Worm (Caenorhabditis elegans) whole organism, late embryonic: ENCODE measurements around the gene srh-33.

Experiments
- C08G9.2 ChIP-seq: sonication (generic microtip); optimal IDR thresholded peaks from 2 replicates; lab custom pipeline; 2016; ENCODE audit warnings: mild to moderate bottlenecking, missing genetic modification characterization, moderate library complexity, missing compliant biosample characterization
- C38D4.7 ChIP-seq: fragments of 200-800 bp; sonication (Bioruptor generic); optimal IDR thresholded peaks from 2 replicates; lab custom pipeline; 2018; ENCODE audit warnings: mild to moderate bottlenecking, missing genetic modification characterization, moderate library complexity, missing compliant biosample characterization
- K09A11.1 ChIP-seq: sonication (generic microtip); optimal IDR thresholded peaks from 2 replicates; lab custom pipeline; 2017; ENCODE audit warnings: antibody characterized with exemption, mild to moderate bottlenecking, missing genetic modification characterization, missing compliant biosample characterization; ENCODE audit not compliant: insufficient read depth
- T23F11.4 ChIP-seq: fragments of 200-800 bp; sonication (Bioruptor generic); optimal IDR thresholded peaks from 2 replicates; lab custom pipeline; 2018; ENCODE audit warnings: mild to moderate bottlenecking, missing genetic modification characterization, missing compliant biosample characterization
- Y22D7AL.16 ChIP-seq: sonication (generic microtip); optimal IDR thresholded peaks from 2 replicates; lab custom pipeline; 2016; ENCODE audit warnings: missing genetic modification characterization, missing compliant biosample characterization
- ahr-1 ChIP-seq: sonication (generic microtip); optimal IDR thresholded peaks from 2 replicates; lab custom pipeline; 2016; ENCODE audit warnings: missing genetic modification characterization, missing compliant biosample characterization
- ama-1 ChIP-seq: fragments of 150-350 bp; optimal IDR thresholded peaks from 2 replicates; lab custom pipeline; 2014
- ceh-18 ChIP-seq: sonication (generic microtip); optimal IDR thresholded peaks from 2 replicates; lab custom pipeline; 2016; ENCODE audit warnings: missing genetic modification characterization, missing compliant biosample characterization
- ceh-2 ChIP-seq: sonication (generic microtip); optimal IDR thresholded peaks from 2 replicates; lab custom pipeline; 2016; ENCODE audit warnings: missing genotype, missing genetic modification characterization, missing compliant biosample characterization
- ceh-22 ChIP-seq: sonication (generic microtip); optimal IDR thresholded peaks from 2 replicates; lab custom pipeline; 2017; ENCODE audit warnings: missing biosample characterization, missing genetic modification characterization
- ceh-34 ChIP-seq: sonication (generic microtip); optimal IDR thresholded peaks from 2 replicates; lab custom pipeline; 2016; ENCODE audit warnings: mild to moderate bottlenecking, missing genetic modification characterization, missing compliant biosample characterization
- ceh-48 ChIP-seq: sonication (generic microtip); optimal IDR thresholded peaks from 2 replicates; lab custom pipeline; 2016; ENCODE audit warnings: missing genetic modification characterization, inconsistent platforms, missing compliant biosample characterization
- che-1 ChIP-seq: sonication (generic microtip); optimal IDR thresholded peaks from 2 replicates; lab custom pipeline; 2016; ENCODE audit warnings: mild to moderate bottlenecking, missing genetic modification characterization, missing compliant biosample characterization
- dmd-4 ChIP-seq: sonication (generic microtip); optimal IDR thresholded peaks from 2 replicates; lab custom pipeline; 2016; ENCODE audit warnings: borderline replicate concordance, missing genetic modification characterization, missing compliant biosample characterization
- elt-4 ChIP-seq: sonication (generic microtip); optimal IDR thresholded peaks from 2 replicates; lab custom pipeline; 2016; ENCODE audit warnings: missing genetic modification characterization, missing compliant biosample characterization
- gmeb-2 ChIP-seq: sonication (generic microtip); optimal IDR thresholded peaks from 2 replicates; lab custom pipeline; 2016; ENCODE audit warnings: missing genetic modification characterization, inconsistent platforms, missing compliant biosample characterization
- hlh-13 ChIP-seq: fragments of 200-800 bp; sonication (Bioruptor generic); optimal IDR thresholded peaks from 2 replicates; lab custom pipeline; 2018; ENCODE audit warnings: mild to moderate bottlenecking, missing genetic modification characterization, missing compliant biosample characterization
- hlh-8 ChIP-seq: sonication (generic microtip); optimal IDR thresholded peaks from 2 replicates; lab custom pipeline; 2016; ENCODE audit warnings: missing genotype, missing genetic modification characterization, missing compliant biosample characterization
- lin-11 ChIP-seq: fragments of 200-800 bp; sonication (Bioruptor generic); optimal IDR thresholded peaks from 2 replicates; lab custom pipeline; 2018; ENCODE audit warnings: mild to moderate bottlenecking, missing genetic modification characterization, missing compliant biosample characterization
- madf-2 ChIP-seq: sonication (generic microtip); optimal IDR thresholded peaks from 2 replicates; lab custom pipeline; 2017; ENCODE audit warnings: missing genetic modification characterization, missing compliant biosample characterization
- nfya-1 ChIP-seq: sonication (generic microtip); optimal IDR thresholded peaks from 2 replicates; lab custom pipeline; 2017; ENCODE audit warnings: missing genetic modification characterization, mild to moderate bottlenecking, missing compliant biosample characterization, antibody characterized with exemption, moderate library complexity
- nhr-11 ChIP-seq: fragments of 150-350 bp; optimal IDR thresholded peaks from 2 replicates; lab custom pipeline; 2014; ENCODE audit warnings: missing biosample characterization, missing genetic modification characterization
- odd-2 ChIP-seq: sonication (generic microtip); optimal IDR thresholded peaks from 2 replicates; lab custom pipeline; 2017; ENCODE audit warnings: antibody characterized with exemption, mild to moderate bottlenecking, missing genetic modification characterization, missing compliant biosample characterization
- pat-9 ChIP-seq: fragments of 200-800 bp; sonication (Bioruptor generic); optimal IDR thresholded peaks from 2 replicates; lab custom pipeline; 2018; ENCODE audit warnings: mild to moderate bottlenecking, missing genetic modification characterization, moderate library complexity, missing compliant biosample characterization
- pha-4 ChIP-seq: fragments of 150-350 bp; optimal IDR thresholded peaks from 2 replicates; lab custom pipeline; 2018; ENCODE audit warnings: missing biosample characterization, missing genetic modification reagents, missing genetic modification characterization
- rnt-1 ChIP-seq: sonication (generic microtip); optimal IDR thresholded peaks from 2 replicates; lab custom pipeline; 2016; ENCODE audit warnings: missing genetic modification characterization, missing compliant biosample characterization
- sdc-2 ChIP-seq: sonication (generic microtip); optimal IDR thresholded peaks from 2 replicates; lab custom pipeline; 2016; ENCODE audit warnings: missing genotype, missing genetic modification characterization, missing compliant biosample characterization
- syd-9 ChIP-seq: sonication (generic microtip); optimal IDR thresholded peaks from 2 replicates; lab custom pipeline; 2016; ENCODE audit warnings: mild to moderate bottlenecking, missing genetic modification characterization, moderate library complexity, missing compliant biosample characterization
- tbx-2 ChIP-seq: sonication (generic microtip); optimal IDR thresholded peaks from 2 replicates; lab custom pipeline; 2016; ENCODE audit warnings: missing genetic modification characterization, missing compliant biosample characterization
- tbx-7 ChIP-seq: sonication (generic microtip); optimal IDR thresholded peaks from 2 replicates; lab custom pipeline; 2016; ENCODE audit warnings: missing genotype, missing genetic modification characterization, missing compliant biosample characterization
- ttx-3 ChIP-seq: sonication (generic microtip); optimal IDR thresholded peaks from 2 replicates; lab custom pipeline; 2016; ENCODE audit warnings: missing genetic modification reagents, missing genetic modification characterization, missing compliant biosample characterization
- unc-3 ChIP-seq, 2 experiments: fragments of 200-800 bp in 1 of 2; sonication (Bioruptor generic) in 1 of 2; sonication (generic microtip) in 1 of 2; conservative IDR thresholded peaks in 1 of 2; optimal IDR thresholded peaks in 1 of 2; 2 replicates each; pipeline versions ENCODE4 v1.3.6 to Lab custom; 2016 to 2022; ENCODE audit warnings: missing compliant biosample characterization in 2 of 2, missing genetic modification characterization in 2 of 2, missing genetic modification reagents in 1 of 2
- unc-42 ChIP-seq: sonication (generic microtip); optimal IDR thresholded peaks from 2 replicates; lab custom pipeline; 2016; ENCODE audit warnings: missing genotype, missing genetic modification characterization, missing compliant biosample characterization
- unc-86 ChIP-seq: sonication (generic microtip); optimal IDR thresholded peaks from 2 replicates; lab custom pipeline; 2016; ENCODE audit warnings: missing genetic modification characterization, missing compliant biosample characterization
- zip-5 ChIP-seq: sonication (generic microtip); optimal IDR thresholded peaks from 2 replicates; lab custom pipeline; 2016; ENCODE audit warnings: missing genetic modification characterization, missing compliant biosample characterization

Gene srh-33

DNA sequence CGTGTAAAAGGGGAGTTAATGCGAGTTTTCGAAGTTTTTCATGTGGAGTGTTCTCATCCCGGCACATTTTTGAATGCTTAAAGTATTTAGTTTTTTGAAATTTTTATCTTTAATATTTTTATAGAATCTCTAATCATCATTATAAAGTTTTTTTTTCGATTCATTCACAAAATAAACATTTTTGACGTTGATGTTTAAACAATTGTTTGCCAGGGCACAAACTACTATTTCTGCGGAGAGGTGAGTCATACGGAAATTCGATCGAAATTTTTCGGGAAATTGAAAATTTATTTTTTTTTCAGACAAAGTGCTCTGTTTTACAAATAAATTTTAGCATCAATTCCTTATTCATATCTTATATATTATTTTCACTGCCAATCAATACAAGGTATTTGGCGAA is 10.5 kb upstream of the srh-33 start, which contains the start of gene nhr-98:
TSS of gene nhr-98 (plus strand) at position 301 of the 400 bp plus-strand sequence.
- TF ChIP-seq ceh-48 (tag; lab: Kevin White, UChicago) = no peak
- no peak for TF ChIP-seq odd-2 (tag; lab: Kevin White, UChicago)
- no peak for TF ChIP-seq sdc-2 (tag; lab: Kevin White, UChicago)
- no peak for TF ChIP-seq gmeb-2 (tag; lab: Kevin White, UChicago)
- no peak for TF ChIP-seq tbx-2 (tag; lab: Kevin White, UChicago)
- TF ChIP-seq madf-2 (tag; lab: Kevin White, UChicago) = no peak
- TF ChIP-seq Y22D7AL.16 (tag; lab: Kevin White, UChicago) = no peak
- TF ChIP-seq ceh-2 = no peak
- TF ChIP-seq pha-4 (tag; lab: Kevin White, UChicago) = no peak
- no peak for TF ChIP-seq ceh-34 (tag; lab: Kevin White, UChicago)
- no peak for TF ChIP-seq unc-3 (GFP tag; conservative IDR thresholded peaks at IDR 0.05; lab: Robert Waterston, UW)
- TF ChIP-seq unc-3 (tag; optimal IDR thresholded peaks at IDR 0.05; lab: Kevin White, UChicago) = no peak
- no peak for TF ChIP-seq elt-4 (tag; lab: Kevin White, UChicago)
- no peak for TF ChIP-seq ceh-22 (tag; lab: Kevin White, UChicago)

DNA sequence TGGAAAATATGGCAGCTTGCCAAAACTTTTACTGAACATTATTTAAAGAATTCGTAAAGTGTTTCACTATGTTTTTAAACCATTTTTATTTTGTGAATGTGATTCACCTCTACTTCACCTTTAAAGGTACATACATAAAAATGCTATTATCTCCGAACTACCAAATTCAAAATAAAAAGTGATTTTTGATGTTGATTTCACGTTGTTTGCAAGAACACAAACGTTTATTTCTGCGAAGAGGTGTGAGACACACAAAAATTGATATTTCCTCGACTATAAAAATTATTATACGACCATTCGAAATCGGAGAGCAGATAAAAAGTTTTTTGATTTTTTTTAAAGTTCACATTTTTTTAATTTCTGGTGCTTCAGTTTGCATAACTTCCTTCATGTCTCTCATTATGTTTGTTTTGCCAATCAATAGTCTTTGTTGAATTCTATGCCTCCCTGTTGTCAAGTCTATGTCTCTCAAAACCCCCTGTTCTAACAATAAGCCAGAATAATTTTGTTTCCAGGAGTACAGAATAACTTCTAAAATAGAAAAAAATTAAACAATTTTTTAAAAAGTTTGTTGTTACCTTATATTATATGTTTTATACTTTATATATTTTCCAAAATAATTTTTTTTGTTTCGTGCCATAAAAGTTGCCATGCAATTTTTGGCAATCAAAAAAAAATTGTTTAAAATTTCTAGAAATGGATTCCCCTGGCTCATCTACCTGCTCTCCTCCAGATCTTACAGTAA is 7.8 kb upstream of the srh-33 start, which contains the start of gene nhr-123:
TSS of gene nhr-123 (plus strand) at position 695 of the 745 bp plus-strand sequence.
- TF ChIP-seq unc-42 (tag; lab: Kevin White, UChicago) (no peak), ama-1 (no peak), ahr-1 (tag; lab: Kevin White, UChicago) (no peak)

DNA sequence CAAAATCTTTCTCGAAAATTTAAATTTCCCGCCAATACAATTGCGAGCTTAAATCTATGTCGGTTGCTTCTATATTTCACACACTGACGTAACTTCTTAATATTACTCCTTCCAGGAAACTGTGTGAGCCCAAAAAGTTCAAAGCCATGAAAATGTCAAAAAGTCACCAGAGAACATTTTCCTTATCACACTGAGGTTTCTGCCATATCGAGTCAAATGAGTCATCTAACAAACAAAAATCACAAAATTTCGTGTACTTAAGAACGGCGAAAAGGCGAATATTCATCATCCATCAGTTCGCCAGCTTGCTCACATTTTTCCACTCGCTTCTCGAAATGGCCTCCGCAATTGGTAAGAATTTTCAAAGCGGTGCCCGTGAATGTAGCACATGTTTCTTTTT is 6.6 kb upstream of the srh-33 start, which contains the start of gene M02H5.8:
TSS of gene M02H5.8 (plus strand) at position 297 of the 400 bp plus-strand sequence.
- TF ChIP-seq hlh-13 (GFP tag; lab: Kevin White, UChicago) = no peak
- TF ChIP-seq ceh-18 (tag; lab: Kevin White, UChicago) = no peak
- no peak for TF ChIP-seq ahr-1 (tag; lab: Kevin White, UChicago)
- TF ChIP-seq K09A11.1 = no peak
- TF ChIP-seq T23F11.4 (GFP tag; lab: Kevin White, UChicago) = no peak
- no peak for TF ChIP-seq C38D4.7 (GFP tag; lab: Kevin White, UChicago)
- TF ChIP-seq Y22D7AL.16 (tag; lab: Kevin White, UChicago) = no peak
- TF ChIP-seq lin-11 (tag; lab: Kevin White, UChicago) = no peak
- no peak for TF ChIP-seq hlh-8 (tag; lab: Kevin White, UChicago)
- TF ChIP-seq pat-9 (tag; lab: Kevin White, UChicago) = no peak
- TF ChIP-seq rnt-1 (tag; lab: Kevin White, UChicago) = no peak
- no peak for TF ChIP-seq nfya-1 (tag; lab: Kevin White, UChicago)
- no peak for TF ChIP-seq zip-5
- TF ChIP-seq madf-2 (tag; lab: Kevin White, UChicago) = no peak
- no peak for TF ChIP-seq ceh-48 (tag; lab: Kevin White, UChicago)
- TF ChIP-seq C08G9.2 = no peak
- TF ChIP-seq, all 69 proteins: peak for 0

DNA sequence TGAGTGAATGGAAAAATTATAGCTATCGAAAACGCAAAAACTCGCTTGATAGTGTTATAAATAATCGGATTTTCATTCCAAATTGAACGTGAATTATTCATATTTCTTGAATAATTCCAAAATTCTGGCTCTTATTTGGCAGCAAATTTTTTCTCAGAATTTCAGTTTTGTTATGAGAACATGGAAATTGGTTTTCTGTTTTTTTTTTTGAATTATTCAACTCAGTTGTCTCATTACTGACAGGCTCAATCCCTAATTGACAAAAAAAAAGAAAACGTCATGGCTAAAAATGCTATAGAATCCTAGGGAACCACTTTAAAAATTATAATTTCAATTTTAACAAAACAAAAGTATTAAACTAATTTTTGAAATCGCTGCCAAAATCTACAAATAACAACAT is 6.0 kb upstream of the srh-33 start, which contains the start of gene srh-35:
TSS of gene srh-35 (minus strand) at position 101 of the 400 bp plus-strand sequence.
- no peak for TF ChIP-seq che-1
- TF ChIP-seq tbx-7 = no peak
- TF ChIP-seq unc-86 (tag; lab: Kevin White, UChicago) = no peak
- TF ChIP-seq ttx-3 (tag; lab: Kevin White, UChicago) = no peak
- TF ChIP-seq ahr-1 (tag; lab: Kevin White, UChicago) = no peak
- TF ChIP-seq nhr-11 (tag; lab: Kevin White, UChicago) = no peak
- no peak for TF ChIP-seq syd-9 (tag; lab: Kevin White, UChicago)
- no peak for TF ChIP-seq dmd-4 (tag; lab: Kevin White, UChicago)
